Worm (Caenorhabditis elegans) whole organism, L1 larva: Measurements from ENCODE around the gene C18H7.4.

Experiments
- fkh-10 ChIP-seq: sonication (generic microtip); optimal IDR thresholded peaks from 2 replicates; lab custom pipeline; 2017; ENCODE audit warnings: missing biosample characterization, missing genetic modification reagents, missing genetic modification characterization
- fkh-4 ChIP-seq: sonication (generic microtip); optimal IDR thresholded peaks from 2 replicates; lab custom pipeline; 2016; ENCODE audit warnings: missing compliant biosample characterization, missing genetic modification characterization, borderline replicate concordance
- nhr-11 ChIP-seq: fragments of 150-350 bp; optimal IDR thresholded peaks from 2 replicates; lab custom pipeline; 2014; ENCODE audit warnings: missing biosample characterization, missing genetic modification characterization

DNA sequence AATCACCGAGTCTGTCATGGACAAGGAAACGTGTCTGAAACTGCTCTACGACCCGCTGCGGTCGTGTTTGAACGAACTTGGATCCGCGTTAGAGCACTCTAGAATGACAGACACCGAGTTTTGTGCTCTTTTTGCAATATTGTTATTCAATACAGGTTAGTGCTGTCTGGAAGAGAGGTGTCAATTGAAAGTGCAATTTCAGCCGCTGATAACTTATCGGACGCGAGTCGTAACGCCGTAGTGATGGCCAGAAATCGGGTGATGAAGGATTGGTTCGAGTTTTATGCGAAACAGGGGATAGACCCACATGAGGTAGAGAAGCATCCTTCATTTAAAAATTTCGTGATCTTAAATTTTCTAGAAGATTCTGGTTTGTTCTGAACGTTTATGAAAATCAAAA is 38.7 kb downstream of the C18H7.4 start:
- TF ChIP-seq fkh-4 (tag; lab: Kevin White, UChicago) (no peak), fkh-10 (no peak), nhr-11 (no peak)
